Fruit fly (Drosophila melanogaster): Measurements from ENCODE around the gene CG31752.

Gene CG31752

DNA sequence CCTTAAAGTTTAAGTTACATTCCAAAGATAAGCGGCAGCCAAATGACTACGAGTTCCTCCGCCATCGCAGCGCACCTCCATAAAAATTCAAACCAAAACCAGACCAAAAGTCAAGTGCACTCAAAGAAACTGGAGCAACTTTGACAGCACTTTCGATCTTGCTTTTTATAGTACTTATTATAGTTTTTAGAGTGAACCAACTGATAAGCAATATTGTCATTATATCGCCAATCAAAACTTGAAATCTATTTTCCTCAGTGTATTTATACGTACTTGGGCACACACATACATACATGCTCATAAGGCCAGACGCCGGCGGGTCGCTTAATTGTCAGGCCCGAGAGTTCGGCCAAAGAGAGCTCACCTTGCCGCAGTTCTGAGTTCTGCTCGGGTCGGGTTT, 49.0 kb upstream of the CG31752 start (continued):
- TF ChIP-seq Ets21C (GFP tag; optimal IDR thresholded peaks at IDR 0.05) (peak; percentile 69), Met (GFP tag; optimal IDR thresholded peaks at IDR 0.05) (peak; percentile 81), CG7368 (GFP tag; optimal IDR thresholded peaks at IDR 0.05) (peak; percentile 50), Eip75B (GFP tag; optimal IDR thresholded peaks at IDR 0.05) (peak; percentile 79), CG34406 (GFP tag; optimal IDR thresholded peaks at IDR 0.05) (peak; percentile 77), fd59A (GFP tag; optimal IDR thresholded peaks at IDR 0.05) (peak; percentile 72), CG6854 (GFP tag; optimal IDR thresholded peaks at IDR 0.05) (no peak), Sox102F (GFP tag; optimal IDR thresholded peaks at IDR 0.05) (peak; percentile 81), Lpt (GFP tag; optimal IDR thresholded peaks at IDR 0.05) (no peak), CG3919 (GFP tag; optimal IDR thresholded peaks at IDR 0.05) (peak; percentile 81), acj6 (GFP tag; optimal IDR thresholded peaks at IDR 0.05) (peak; percentile 78), CG6792 (GFP tag; optimal IDR thresholded peaks at IDR 0.05) (peak; percentile 73), achi (GFP tag; optimal IDR thresholded peaks at IDR 0.05) (peak; percentile 69), CG16779 (tag; optimal IDR thresholded peaks at IDR 0.05) (no peak), OdsH (GFP tag; optimal IDR thresholded peaks at IDR 0.05) (peak; percentile 78), cyc (GFP tag; optimal IDR thresholded peaks at IDR 0.05) (peak; percentile 86), eg (GFP tag; IDR thresholded peaks at IDR 0.05) (0 out of 3 replicates have a peak, but pooled peaks have one; percentile 21)

DNA sequence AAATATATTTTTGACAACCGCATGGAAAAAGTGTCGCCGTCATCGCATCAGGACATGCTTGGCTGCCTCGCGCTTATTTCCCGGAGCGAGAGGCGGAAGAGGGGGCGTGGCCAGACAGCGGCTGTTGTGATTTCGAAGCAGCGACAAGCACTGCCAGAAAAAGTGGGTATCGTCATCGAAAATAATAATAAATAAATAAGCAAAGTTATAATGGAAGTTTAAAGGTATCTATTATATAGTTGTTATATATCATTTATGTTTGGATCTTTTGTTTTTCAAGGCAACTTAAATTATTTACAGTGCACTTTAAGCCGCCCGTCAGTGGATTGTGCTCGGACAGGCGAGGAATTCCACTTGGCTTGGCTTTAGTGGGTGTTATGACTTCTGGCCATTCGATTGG, 48.2 kb upstream of the CG31752 start:
- TF ChIP-seq Sox102F (GFP tag; optimal IDR thresholded peaks at IDR 0.05) (peak; percentile 27), dac (GFP tag; optimal IDR thresholded peaks at IDR 0.05) (no peak), OdsH (GFP tag; optimal IDR thresholded peaks at IDR 0.05) (peak; percentile 21), CG1621 (tag; optimal IDR thresholded peaks at IDR 0.05) (no peak), CG11902 (GFP tag; optimal IDR thresholded peaks at IDR 0.05) (no peak), Ets21C (GFP tag; optimal IDR thresholded peaks at IDR 0.05) (no peak), spab (GFP tag; optimal IDR thresholded peaks at IDR 0.05) (no peak), CG15336 (GFP tag; IDR thresholded peaks at IDR 0.05) (no peak), svp (GFP tag) (peak; percentile 57), Ets96B (tag; optimal IDR thresholded peaks at IDR 0.05) (peak; percentile 22), Hr4 (GFP tag; optimal IDR thresholded peaks at IDR 0.05) (no peak), Sox14 (GFP tag; optimal IDR thresholded peaks at IDR 0.05) (no peak), Gug (GFP tag; IDR thresholded peaks at IDR 0.05) (no peak), CG31627 (GFP tag; optimal IDR thresholded peaks at IDR 0.05) (no peak), CG7368 (GFP tag; optimal IDR thresholded peaks at IDR 0.05) (no peak), CG32006 (GFP tag; optimal IDR thresholded peaks at IDR 0.05) (no peak), CG8632 (GFP tag; optimal IDR thresholded peaks at IDR 0.05) (no peak), pdm3 (GFP tag; optimal IDR thresholded peaks at IDR 0.05) (no peak), Sox15 (GFP tag; optimal IDR thresholded peaks at IDR 0.05) (no peak), CG10669 (GFP tag; optimal IDR thresholded peaks at IDR 0.05) (no peak), achi (GFP tag; optimal IDR thresholded peaks at IDR 0.05) (no peak), CG4318 (GFP tag; optimal IDR thresholded peaks at IDR 0.05) (no peak), fd59A (GFP tag; optimal IDR thresholded peaks at IDR 0.05) (no peak), vri (GFP tag; optimal IDR thresholded peaks at IDR 0.05) (no peak), CG10631 (GFP tag; optimal IDR thresholded peaks at IDR 0.05) (peak; percentile 44), CG34406 (GFP tag; optimal IDR thresholded peaks at IDR 0.05) (peak; percentile 16), Eip78C (GFP tag) (peak; percentile 67), CG6163 (GFP tag; IDR thresholded peaks at IDR 0.05) (peak; percentile 54; the same call in 1 of the 3 replicates), CG6854 (GFP tag; optimal IDR thresholded peaks at IDR 0.05) (no peak), CG16779 (tag; optimal IDR thresholded peaks at IDR 0.05) (no peak), Hr39 (GFP tag; optimal IDR thresholded peaks at IDR 0.05) (peak; percentile 0), CG8319 (GFP tag; optimal IDR thresholded peaks at IDR 0.05) (no peak), eg (GFP tag; IDR thresholded peaks at IDR 0.05) (no peak), Eip75B (GFP tag; optimal IDR thresholded peaks at IDR 0.05) (no peak), CG11762 (GFP tag; optimal IDR thresholded peaks at IDR 0.05; ENCODE audit: insufficient read depth) (no peak), CG3032 (tag; optimal IDR thresholded peaks at IDR 0.05) (no peak), CG6808 (GFP tag; optimal IDR thresholded peaks at IDR 0.05) (no peak), CG8119 (GFP tag; IDR thresholded peaks at IDR 0.05) (no peak), ss (GFP tag; optimal IDR thresholded peaks at IDR 0.05) (peak in 1 of 2 experiments; percentile 8), topi (GFP tag; optimal IDR thresholded peaks at IDR 0.05) (peak; percentile 35), Met (GFP tag; optimal IDR thresholded peaks at IDR 0.05) (peak; percentile 29), acj6 (GFP tag; optimal IDR thresholded peaks at IDR 0.05) (no peak), cyc (GFP tag; optimal IDR thresholded peaks at IDR 0.05) (peak; percentile 12), esn (GFP tag; optimal IDR thresholded peaks at IDR 0.05) (peak; percentile 41), Eip93F (GFP tag; optimal IDR thresholded peaks at IDR 0.05) (no peak)

All from whole organism, prepupa.